Worm (Caenorhabditis elegans) whole organism, mixed stage, embryonic: ENCODE measurements around the gene seu-1.
"Not testable (repeated sequence)": the region's sequence is repeated elsewhere in the genome, so short reads cannot be mapped to it uniquely, and the experiment has no call there.

Experiments
- M03D4.4 ChIP-seq: sonication (generic microtip); optimal IDR thresholded peaks from 2 replicates; lab custom pipeline; 2017; ENCODE audit warnings: mild to moderate bottlenecking, missing genetic modification characterization, missing compliant biosample characterization
- bed-3 ChIP-seq: fragments of 200-800 bp; sonication (Bioruptor generic); optimal IDR thresholded peaks from 3 replicates; lab custom pipeline; 2018; ENCODE audit warnings: mild to moderate bottlenecking, missing genetic modification characterization, moderate library complexity, missing compliant biosample characterization
- blmp-1 ChIP-seq: fragments of 150-350 bp; optimal IDR thresholded peaks from 2 replicates; lab custom pipeline; 2014; ENCODE audit warnings: missing biosample characterization, missing genetic modification characterization
- ceh-39 ChIP-seq: fragments of 150-350 bp; optimal IDR thresholded peaks from 2 replicates; lab custom pipeline; 2014; ENCODE audit warnings: missing biosample characterization, missing genetic modification characterization
- ceh-83 ChIP-seq: fragments of 200-800 bp; sonication (Bioruptor generic); optimal IDR thresholded peaks from 2 replicates; lab custom pipeline; 2018; ENCODE audit warnings: mild to moderate bottlenecking, missing genetic modification characterization, missing compliant biosample characterization
- ces-1 ChIP-seq: fragments of 150-350 bp; optimal IDR thresholded peaks from 2 replicates; lab custom pipeline; 2014; ENCODE audit warnings: missing biosample characterization, missing genetic modification reagents, missing genetic modification characterization
- cnd-1 ChIP-seq: fragments of 200-800 bp; sonication (Bioruptor generic); optimal IDR thresholded peaks from 2 replicates; lab custom pipeline; 2018; ENCODE audit warnings: mild to moderate bottlenecking, missing genetic modification characterization, missing compliant biosample characterization
- drap-1 ChIP-seq: fragments of 200-800 bp; sonication (Bioruptor generic); optimal IDR thresholded peaks from 3 replicates; lab custom pipeline; 2018; ENCODE audit warnings: mild to moderate bottlenecking, missing genetic modification characterization, missing compliant biosample characterization
- elt-1 ChIP-seq: sonication (generic microtip); optimal IDR thresholded peaks from 2 replicates; lab custom pipeline; 2017; ENCODE audit warnings: missing genetic modification characterization, mild to moderate bottlenecking, missing compliant biosample characterization, antibody characterized with exemption, moderate library complexity, borderline replicate concordance; ENCODE audit not compliant: insufficient read depth
- elt-3 ChIP-seq: fragments of 150-350 bp; optimal IDR thresholded peaks from 2 replicates; lab custom pipeline; 2014; ENCODE audit warnings: missing biosample characterization, missing genetic modification characterization
- flh-1 ChIP-seq: fragments of 200-800 bp; sonication (Bioruptor generic); optimal IDR thresholded peaks from 2 replicates; lab custom pipeline; 2018; ENCODE audit warnings: mild to moderate bottlenecking, missing genetic modification characterization, moderate library complexity, missing compliant biosample characterization
- ham-2 ChIP-seq: fragments of 200-800 bp; sonication (Bioruptor generic); optimal IDR thresholded peaks from 2 replicates; lab custom pipeline; 2018; ENCODE audit warnings: mild to moderate bottlenecking, missing genetic modification characterization, missing compliant biosample characterization
- hlh-1 ChIP-seq: fragments of 150-350 bp; optimal IDR thresholded peaks from 2 replicates; lab custom pipeline; 2014; ENCODE audit warnings: missing biosample characterization, missing genetic modification reagents, missing genetic modification characterization
- lin-13 ChIP-seq: fragments of 150-350 bp; optimal IDR thresholded peaks from 2 replicates; lab custom pipeline; 2014; ENCODE audit warnings: missing biosample characterization, missing genetic modification characterization
- mab-5 ChIP-seq: fragments of 150-350 bp; optimal IDR thresholded peaks from 2 replicates; lab custom pipeline; 2014; ENCODE audit warnings: missing biosample characterization, missing genetic modification characterization
- mls-2 ChIP-seq: sonication (generic microtip); optimal IDR thresholded peaks from 2 replicates; lab custom pipeline; 2016; ENCODE audit warnings: mild to moderate bottlenecking, missing genetic modification characterization, moderate library complexity, missing compliant biosample characterization
- nhr-12 ChIP-seq: fragments of 150-350 bp; optimal IDR thresholded peaks from 2 replicates; lab custom pipeline; 2014; ENCODE audit warnings: missing biosample characterization, missing genetic modification characterization
- nhr-237 ChIP-seq: fragments of 150-350 bp; optimal IDR thresholded peaks from 2 replicates; lab custom pipeline; 2014; ENCODE audit warnings: missing biosample characterization, missing genetic modification characterization
- nhr-28 ChIP-seq: fragments of 150-350 bp; optimal IDR thresholded peaks from 2 replicates; lab custom pipeline; 2014; ENCODE audit warnings: missing biosample characterization, missing genetic modification characterization
- nhr-76 ChIP-seq: sonication (generic microtip); optimal IDR thresholded peaks from 2 replicates; lab custom pipeline; 2017; ENCODE audit warnings: missing biosample characterization, missing genetic modification characterization
- pha-4 ChIP-seq: fragments of 150-350 bp; optimal IDR thresholded peaks from 2 replicates; lab custom pipeline; 2018; ENCODE audit warnings: missing biosample characterization, missing genetic modification reagents, missing genetic modification characterization
- sem-2 ChIP-seq: fragments of 200-800 bp; sonication (Bioruptor generic); optimal IDR thresholded peaks from 2 replicates; lab custom pipeline; 2018; ENCODE audit warnings: mild to moderate bottlenecking, missing genetic modification characterization, missing compliant biosample characterization
- snpc-4 ChIP-seq: fragments of 150-350 bp; optimal IDR thresholded peaks from 2 replicates; lab custom pipeline; 2014; ENCODE audit warnings: missing biosample characterization, missing genetic modification characterization
- tbx-8 ChIP-seq: fragments of 200-800 bp; sonication (Bioruptor generic); optimal IDR thresholded peaks from 2 replicates; lab custom pipeline; 2018; ENCODE audit warnings: mild to moderate bottlenecking, missing genetic modification characterization, moderate library complexity, missing compliant biosample characterization
- unc-120 ChIP-seq: sonication (generic microtip); optimal IDR thresholded peaks from 2 replicates; lab custom pipeline; 2017; ENCODE audit warnings: missing genetic modification characterization, missing compliant biosample characterization; ENCODE audit not compliant: poor library complexity, severe bottlenecking
- unc-39 ChIP-seq: fragments of 150-350 bp; optimal IDR thresholded peaks from 2 replicates; lab custom pipeline; 2014; ENCODE audit warnings: missing biosample characterization, missing genetic modification characterization
- unc-62 ChIP-seq: fragments of 150-350 bp; optimal IDR thresholded peaks from 2 replicates; lab custom pipeline; 2014; ENCODE audit warnings: missing biosample characterization, missing genetic modification reagents, missing genetic modification characterization
- zip-8 ChIP-seq: fragments of 150-350 bp; optimal IDR thresholded peaks from 2 replicates; lab custom pipeline; 2014; ENCODE audit warnings: missing biosample characterization, missing genetic modification characterization
- ztf-11 ChIP-seq: fragments of 150-350 bp; optimal IDR thresholded peaks from 2 replicates; lab custom pipeline; 2014; ENCODE audit warnings: missing biosample characterization, missing genetic modification characterization

Gene seu-1

ce11 chrIV:6336748-6337147 lies 7.3 kb downstream of the seu-1 start (continued):
- TF ChIP-seq hlh-1 (no peak), mls-2 (tag; lab: Kevin White, UChicago) (no peak), snpc-4 (tag; lab: Kevin White, UChicago) (no peak), bed-3 (GFP tag; lab: Kevin White, UChicago) (no peak), ceh-39 (tag; lab: Kevin White, UChicago) (no peak)
- TF ChIP-seq, all 35 proteins: peak for 15

- TF ChIP-seq sem-2 (GFP tag; lab: Kevin White, UChicago) (no peak), pha-4 (no peak), nhr-12 (tag; lab: Kevin White, UChicago) (no peak)
Observed at ce11 chrIV:6337353-6337752, 7.9 kb downstream of the seu-1 start, which contains the start of gene ipla-6. TSS of gene ipla-6 (plus strand) at chrIV:6337653.

ce11 chrIV:6342431-6342830 lies 13.0 kb downstream of the seu-1 start, which contains the start of gene Y73B6BL.288:
TSS of gene Y73B6BL.288 (minus strand) at chrIV:6342531.
- TF ChIP-seq unc-62 (GFP tag; lab: Kevin White, UChicago) (no peak), flh-1 (GFP tag; lab: Kevin White, UChicago) (no peak), nhr-12 (tag; lab: Kevin White, UChicago) (no peak), snpc-4 (tag; lab: Kevin White, UChicago) (no peak), unc-39 (tag; lab: Kevin White, UChicago) (no peak), zip-8 (no peak), blmp-1 (tag; lab: Kevin White, UChicago) (no peak), sem-2 (GFP tag; lab: Kevin White, UChicago) (no peak), mls-2 (tag; lab: Kevin White, UChicago) (no peak), nhr-28 (tag; lab: Kevin White, UChicago) (no peak), tbx-8 (no peak), bed-3 (GFP tag; lab: Kevin White, UChicago) (no peak), mab-5 (tag; lab: Kevin White, UChicago) (no peak), ceh-39 (tag; lab: Kevin White, UChicago) (no peak), elt-3 (tag; lab: Kevin White, UChicago) (no peak), elt-1 (tag; lab: Kevin White, UChicago) (no peak), ceh-83 (no peak), ztf-11 (tag; lab: Kevin White, UChicago) (no peak)

- no peak for TF ChIP-seq nhr-28 (tag; lab: Kevin White, UChicago)
- no peak for TF ChIP-seq lin-13 (tag; lab: Kevin White, UChicago)
- no peak for TF ChIP-seq cnd-1 (tag; lab: Kevin White, UChicago)
- no peak for TF ChIP-seq mab-5 (tag; lab: Kevin White, UChicago)
- no peak for TF ChIP-seq unc-120 (tag; lab: Kevin White, UChicago)
- no peak for TF ChIP-seq ham-2 (GFP tag; lab: Kevin White, UChicago)
- TF ChIP-seq unc-62 (GFP tag; lab: Kevin White, UChicago), result no peak
- no peak for TF ChIP-seq nhr-76
- TF ChIP-seq blmp-1 (tag; lab: Kevin White, UChicago), result no peak
- no peak for TF ChIP-seq nhr-12 (tag; lab: Kevin White, UChicago)
- no peak for TF ChIP-seq nhr-237 (tag; lab: Kevin White, UChicago)
- TF ChIP-seq snpc-4 (tag; lab: Kevin White, UChicago), result no peak
- TF ChIP-seq pha-4, result no peak
- TF ChIP-seq ztf-11 (tag; lab: Kevin White, UChicago), result no peak
- TF ChIP-seq drap-1 (GFP tag; lab: Kevin White, UChicago), result no peak
- no peak for TF ChIP-seq sem-2 (GFP tag; lab: Kevin White, UChicago)
- TF ChIP-seq ceh-39 (tag; lab: Kevin White, UChicago), result no peak
- no peak for TF ChIP-seq M03D4.4
- no peak for TF ChIP-seq ces-1
Observed at ce11 chrIV:6342876-6343275, 13.4 kb downstream of the seu-1 start, which contains the start of gene Y73B6BL.14. TSS of gene Y73B6BL.14 (minus strand) at chrIV:6342976.

ce11 chrIV:6347213-6347612 lies 17.8 kb downstream of the seu-1 start, which contains the start of gene Y73B6BL.289:
TSS of gene Y73B6BL.289 (plus strand) at chrIV:6347513.
- not testable (repeated sequence) for TF ChIP-seq nhr-12 (tag; lab: Kevin White, UChicago); elt-1 (tag; lab: Kevin White, UChicago); pha-4
